Worm (Caenorhabditis elegans): Measurements from ENCODE around the gene F53F8.3.

The F53F8.3 gene

DNA sequence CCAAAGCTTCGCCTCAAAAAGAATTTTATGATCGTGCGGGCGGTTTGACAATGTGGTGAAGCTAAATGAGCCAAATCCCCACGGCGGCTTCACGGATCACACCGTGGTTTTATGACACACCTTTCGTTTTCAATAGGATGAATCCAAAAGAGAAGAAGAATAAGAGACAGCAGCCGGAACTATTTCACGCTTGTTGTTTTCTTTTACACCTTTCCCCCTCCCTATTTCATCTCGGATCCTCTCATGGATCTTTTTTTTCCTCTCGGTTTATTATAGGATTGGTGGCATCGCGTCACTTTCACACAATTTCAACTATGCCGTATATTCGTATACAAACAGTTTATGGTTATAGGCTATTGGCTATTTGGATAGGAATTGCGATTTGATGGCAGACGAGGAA is 25.6 kb downstream of the F53F8.3 start:
- TF ChIP-seq aptf-2 (GFP tag; conservative IDR thresholded peaks at IDR 0.05) (no peak), F23B12.7 (tag; optimal IDR thresholded peaks at IDR 0.05; ENCODE audit: insufficient read depth) (no peak), attf-6 (GFP tag; IDR thresholded peaks at IDR 0.05) (no peak), Y67H2A.10 (GFP tag; conservative IDR thresholded peaks at IDR 0.05) (no peak), hsf-1 (GFP tag; IDR thresholded peaks at IDR 0.05) (no peak), hmg-20 (GFP tag; IDR thresholded peaks at IDR 0.05) (no peak), nfya-2 (GFP tag; IDR thresholded peaks at IDR 0.05) (no peak), nhr-27 (tag; optimal IDR thresholded peaks at IDR 0.05) (no peak), aptf-3 (GFP tag; IDR thresholded peaks at IDR 0.05) (no peak), madf-6 (GFP tag; IDR thresholded peaks at IDR 0.05) (no peak), ceh-91 (GFP tag; IDR thresholded peaks at IDR 0.05) (no peak), F39B2.1 (GFP tag; IDR thresholded peaks at IDR 0.05) (no peak), F57C9.4 (tag; optimal IDR thresholded peaks at IDR 0.05) (no peak), efl-1 (GFP tag; optimal IDR thresholded peaks at IDR 0.05) (no peak), lsl-1 (GFP tag; optimal IDR thresholded peaks at IDR 0.05) (no peak), nfya-1 (tag; optimal IDR thresholded peaks at IDR 0.05; ENCODE audit: borderline replicate concordance, insufficient read depth) (no peak), ztf-18 (tag; optimal IDR thresholded peaks at IDR 0.05) (no peak), Y56A3A.18 (GFP tag; IDR thresholded peaks at IDR 0.05) (no peak)

DNA sequence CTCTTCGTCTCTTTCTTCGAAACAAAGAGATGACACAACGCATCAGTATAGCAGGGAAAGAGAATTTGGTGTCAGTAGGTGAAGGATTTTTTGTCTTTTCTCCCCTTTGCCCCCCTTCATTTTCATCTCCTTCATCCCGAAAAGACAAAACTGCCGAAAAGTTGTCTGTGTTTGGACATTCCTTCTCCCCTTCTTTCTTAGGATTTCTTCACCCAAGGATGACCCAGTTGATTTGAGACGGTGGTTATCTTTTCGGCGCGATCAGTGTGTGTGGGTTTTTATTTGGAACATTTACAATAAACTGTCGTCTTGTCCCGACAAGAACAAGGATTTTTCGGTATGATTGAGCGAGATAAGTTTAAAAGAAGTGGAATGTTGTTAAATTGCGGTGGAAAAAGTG is 26.9 kb downstream of the F53F8.3 start:
- TF ChIP-seq let-607 (tag; optimal IDR thresholded peaks at IDR 0.05): no peak
- TF ChIP-seq rpc-1 (optimal IDR thresholded peaks at IDR 0.05): no peak
- TF ChIP-seq rpc-1 (tag; optimal IDR thresholded peaks at IDR 0.05): no peak
- no peak for TF ChIP-seq rec-8 (tag; optimal IDR thresholded peaks at IDR 0.05)
- no peak for TF ChIP-seq mel-28 (tag; optimal IDR thresholded peaks at IDR 0.05; ENCODE audit: borderline replicate concordance)
- TF ChIP-seq attf-6 (GFP tag; IDR thresholded peaks at IDR 0.05): no peak
- TF ChIP-seq egl-44 (GFP tag; IDR thresholded peaks at IDR 0.05): no peak
- no peak for TF ChIP-seq F39B2.1 (GFP tag; IDR thresholded peaks at IDR 0.05)
- no peak for TF ChIP-seq snpc-3.4 (tag; optimal IDR thresholded peaks at IDR 0.05)
- TF ChIP-seq hmg-20 (GFP tag; IDR thresholded peaks at IDR 0.05): no peak
- TF ChIP-seq snpc-1.1 (tag; optimal IDR thresholded peaks at IDR 0.05; ENCODE audit: insufficient read depth): no peak
- TF ChIP-seq athp-1 (tag; optimal IDR thresholded peaks at IDR 0.05): no peak
- no peak for TF ChIP-seq pha-4 (tag; optimal IDR thresholded peaks at IDR 0.05)
- TF ChIP-seq madf-10 (tag; optimal IDR thresholded peaks at IDR 0.05): no peak
- no peak for TF ChIP-seq attf-3 (GFP tag; conservative IDR thresholded peaks at IDR 0.05)
- TF ChIP-seq attf-5 (GFP tag; optimal IDR thresholded peaks at IDR 0.05): no peak
- TF ChIP-seq ets-4 (GFP tag; optimal IDR thresholded peaks at IDR 0.05): no peak
- TF ChIP-seq B0019.2 (GFP tag; conservative IDR thresholded peaks at IDR 0.05): no peak

DNA sequence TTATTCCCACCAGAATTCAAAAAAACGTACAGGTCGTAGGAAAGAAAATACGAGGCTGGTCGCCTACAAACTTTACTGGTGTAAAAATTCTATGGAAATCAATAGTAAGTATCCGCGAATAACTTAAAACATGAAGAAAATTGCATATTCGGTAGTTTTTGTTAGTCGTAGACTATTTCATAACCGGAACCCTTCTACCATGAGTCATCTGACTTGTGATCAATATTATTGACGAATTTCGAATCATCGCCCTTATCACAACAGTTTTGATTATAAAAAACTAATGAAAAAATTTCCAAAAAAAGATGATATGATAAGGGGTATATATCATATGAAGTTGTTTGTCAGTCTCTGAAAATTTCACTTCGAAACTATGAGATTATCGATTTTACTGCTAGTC is 29.3 kb downstream of the F53F8.3 start, which contains the start of gene W01F3.2:
TSS of gene W01F3.2 (plus strand) at position 301 of the 400 bp plus-strand sequence.
- TF ChIP-seq ztf-22 (GFP tag; optimal IDR thresholded peaks at IDR 0.05): no peak
- TF ChIP-seq cebp-1 (GFP tag; IDR thresholded peaks at IDR 0.05): no peak
- peak; percentile 47 for TF ChIP-seq cebp-1 (tag; optimal IDR thresholded peaks at IDR 0.05)
